Fruit fly (Drosophila melanogaster): ENCODE data around the gene CG5890.

Gene CG5890

DNA sequence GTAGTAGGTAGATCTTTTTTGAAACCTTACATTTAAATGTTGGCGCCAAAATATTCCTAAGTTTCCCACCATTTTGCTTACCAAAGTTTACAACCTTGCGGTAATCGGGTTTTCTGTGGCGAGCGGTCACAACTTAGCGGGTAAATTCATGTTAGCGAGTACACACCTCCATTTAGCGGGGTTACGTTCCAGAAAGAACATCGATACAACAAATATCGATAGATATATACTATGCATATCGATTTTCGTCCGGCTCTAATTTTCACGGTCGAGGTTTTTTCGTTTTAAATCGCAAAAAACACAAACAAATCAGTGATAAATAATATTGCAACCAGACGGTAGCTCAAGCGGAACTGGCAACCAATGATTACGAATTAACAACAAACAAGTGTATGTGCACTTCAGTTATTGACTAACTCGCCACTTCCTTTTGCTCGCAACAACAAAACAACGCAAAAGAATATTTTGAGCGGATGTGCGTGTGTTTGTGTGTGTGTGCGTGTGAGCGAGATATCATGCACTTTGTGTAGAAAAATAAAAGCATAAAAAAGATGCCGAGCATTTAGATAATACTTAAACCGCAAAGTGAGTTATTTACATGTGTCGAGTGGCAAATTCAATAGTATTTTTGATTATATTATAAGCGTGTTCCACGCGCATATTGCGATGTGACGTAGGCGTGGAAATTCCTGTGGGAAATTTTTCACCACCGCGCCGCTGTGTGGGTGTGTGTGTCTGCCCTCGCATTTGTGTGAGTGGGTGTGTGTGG lies 32.5 kb downstream of the CG5890 start, which contains the start of gene Lnk (continued):
- TF ChIP-seq Opbp (GFP tag; IDR thresholded peaks at IDR 0.05; ENCODE audit: partially characterized antibody) (peak; percentile 95), CG13287 (GFP tag; IDR thresholded peaks at IDR 0.05; ENCODE audit: partially characterized antibody) (peak; percentile 91), exex (tag; optimal IDR thresholded peaks at IDR 0.05) (no peak), CG15011 (GFP tag; optimal IDR thresholded peaks at IDR 0.05) (no peak), Doc3 (GFP tag; IDR thresholded peaks at IDR 0.05; ENCODE audit: partially characterized antibody) (peak; percentile 80), CG15514 (GFP tag; optimal IDR thresholded peaks at IDR 0.05) (peak; percentile 76), CrebB (tag; optimal IDR thresholded peaks at IDR 0.05) (peak; percentile 32), CG4360 (GFP tag; IDR thresholded peaks at IDR 0.05) (peak; percentile 34; the same call in 1 of the 2 replicates), CG10543 (GFP tag; optimal IDR thresholded peaks at IDR 0.05) (peak; percentile 50), Ets97D (GFP tag; optimal IDR thresholded peaks at IDR 0.05) (peak; percentile 90), sug (tag; optimal IDR thresholded peaks at IDR 0.05) (peak; percentile 20), Max (GFP tag; optimal IDR thresholded peaks at IDR 0.05) (peak; percentile 32), dpn (GFP tag; optimal IDR thresholded peaks at IDR 0.05) (peak; percentile 10 to 33), pzg (GFP tag; optimal IDR thresholded peaks at IDR 0.05) (peak; percentile 98), CG16863 (GFP tag; optimal IDR thresholded peaks at IDR 0.05) (no peak), CG14441 (GFP tag; IDR thresholded peaks at IDR 0.05) (no peak), vnd (GFP tag; IDR thresholded peaks at IDR 0.05; ENCODE audit: partially characterized antibody) (peak; percentile 78), Fer1 (GFP tag; optimal IDR thresholded peaks at IDR 0.05) (peak; percentile 42), CG8290 (GFP tag; optimal IDR thresholded peaks at IDR 0.05) (no peak), CG8290 (tag; optimal IDR thresholded peaks at IDR 0.05) (peak in 1 of 2 experiments; percentile 60), CG42726 (GFP tag; IDR thresholded peaks at IDR 0.05; ENCODE audit: partially characterized antibody) (peak; percentile 96), gfzf (GFP tag; optimal IDR thresholded peaks at IDR 0.05) (peak; percentile 76), nerfin-1 (tag; optimal IDR thresholded peaks at IDR 0.05) (peak; percentile 92), YL-1 (GFP tag; optimal IDR thresholded peaks at IDR 0.05) (peak; percentile 95), CG4328 (GFP tag; optimal IDR thresholded peaks at IDR 0.05) (peak; percentile 14), B-H1 (GFP tag; IDR thresholded peaks at IDR 0.05) (no peak), row (GFP tag; IDR thresholded peaks at IDR 0.05) (0 out of 3 replicates have a peak, but pooled peaks have one; percentile 7), nau (GFP tag; optimal IDR thresholded peaks at IDR 0.05) (peak; percentile 43), tna (GFP tag; IDR thresholded peaks at IDR 0.05; ENCODE audit: partially characterized antibody) (peak; percentile 81), btn (GFP tag; optimal IDR thresholded peaks at IDR 0.05) (no peak), CG12769 (tag; optimal IDR thresholded peaks at IDR 0.05) (no peak), Med (GFP tag) (peak; percentile 57), CG17186 (GFP tag; optimal IDR thresholded peaks at IDR 0.05) (peak; percentile 53), CG2120 (GFP tag; optimal IDR thresholded peaks at IDR 0.05) (peak; percentile 53), CG2129 (GFP tag; IDR thresholded peaks at IDR 0.05; ENCODE audit: partially characterized antibody) (peak; percentile 76), knrl (GFP tag; IDR thresholded peaks at IDR 0.05; ENCODE audit: partially characterized antibody) (peak; percentile 88), odd (GFP tag; optimal IDR thresholded peaks at IDR 0.05) (peak; percentile 39), chn (GFP tag; optimal IDR thresholded peaks at IDR 0.05) (peak; percentile 36), pita (GFP tag; optimal IDR thresholded peaks at IDR 0.05) (peak; percentile 98), CG18599 (GFP tag; optimal IDR thresholded peaks at IDR 0.05) (no peak), slou (GFP tag; optimal IDR thresholded peaks at IDR 0.05) (no peak), CG8924 (tag; optimal IDR thresholded peaks at IDR 0.05) (peak; percentile 57), al (GFP tag; IDR thresholded peaks at IDR 0.05) (no peak), CG30020 (tag; optimal IDR thresholded peaks at IDR 0.05) (peak; percentile 12), Xbp1 (GFP tag; optimal IDR thresholded peaks at IDR 0.05) (peak; percentile 18), aop (GFP tag; IDR thresholded peaks at IDR 0.05) (peak; percentile 44; the same call in 1 of the 2 replicates), Hand (GFP tag; optimal IDR thresholded peaks at IDR 0.05) (peak; percentile 12), wek (GFP tag; optimal IDR thresholded peaks at IDR 0.05) (peak; percentile 4)
